Fruit fly (Drosophila melanogaster): ENCODE results near the gene danr.

Gene danr

dm6 chr3R:25176517-25176916 lies 38.6 kb downstream of the danr start (continued):
- TF ChIP-seq Hsf (GFP tag; optimal IDR thresholded peaks at IDR 0.05) (no peak), CG17361 (GFP tag; IDR thresholded peaks at IDR 0.05) (no peak), CG12659 (GFP tag; optimal IDR thresholded peaks at IDR 0.05) (no peak), CoRest (tag; optimal IDR thresholded peaks at IDR 0.05) (peak; percentile 7), az2 (GFP tag; optimal IDR thresholded peaks at IDR 0.05) (no peak), Xbp1 (GFP tag; optimal IDR thresholded peaks at IDR 0.05) (no peak), CG8388 (GFP tag; optimal IDR thresholded peaks at IDR 0.05) (no peak), Dip3 (GFP tag; optimal IDR thresholded peaks at IDR 0.05) (no peak), Xrp1 (GFP tag; IDR thresholded peaks at IDR 0.05) (peak; percentile 26; the same call in 1 of the 2 replicates), Side (GFP tag; optimal IDR thresholded peaks at IDR 0.05) (no peak), sens (GFP tag) (peak; percentile 51), pros (GFP tag; optimal IDR thresholded peaks at IDR 0.05) (no peak), Dll (GFP tag; IDR thresholded peaks at IDR 0.05; ENCODE audit: partially characterized antibody) (no peak), dysf (GFP tag; IDR thresholded peaks at IDR 0.05) (peak; percentile 37; the same call in 1 of the 3 replicates), onecut (GFP tag; IDR thresholded peaks at IDR 0.05) (no peak), fd3F (GFP tag; optimal IDR thresholded peaks at IDR 0.05) (no peak), bigmax (GFP tag; optimal IDR thresholded peaks at IDR 0.05) (no peak)

- TF ChIP-seq D19A (tag; optimal IDR thresholded peaks at IDR 0.05) (peak; percentile 67), Six4 (GFP tag; optimal IDR thresholded peaks at IDR 0.05) (no peak)
Observed at dm6 chr3R:25177429-25177828, 39.6 kb downstream of the danr start.

- TF ChIP-seq mld (GFP tag; IDR thresholded peaks at IDR 0.05; ENCODE audit: partially characterized antibody) (no peak), aop (GFP tag; IDR thresholded peaks at IDR 0.05) (0 out of 2 replicates have a peak, but pooled peaks have one; percentile 8), lilli (GFP tag; optimal IDR thresholded peaks at IDR 0.05) (peak; percentile 68), fd96Cb (tag; optimal IDR thresholded peaks at IDR 0.05) (peak; percentile 20), schlank (tag; optimal IDR thresholded peaks at IDR 0.05) (no peak), Nf-YC (tag; optimal IDR thresholded peaks at IDR 0.05) (no peak), tio (GFP tag; optimal IDR thresholded peaks at IDR 0.05) (peak; percentile 78), nmo (GFP tag; optimal IDR thresholded peaks at IDR 0.05) (peak; percentile 71), danr (GFP tag; IDR thresholded peaks at IDR 0.05) (peak; percentile 54; the same call in 1 of the 2 replicates), CG4854 (GFP tag; optimal IDR thresholded peaks at IDR 0.05) (no peak), MBD-R2 (GFP tag; IDR thresholded peaks at IDR 0.05) (no peak), CG7839 (tag; optimal IDR thresholded peaks at IDR 0.05) (peak; percentile 75), Hand (GFP tag; optimal IDR thresholded peaks at IDR 0.05) (no peak), B-H1 (GFP tag; IDR thresholded peaks at IDR 0.05) (no peak), dpn (GFP tag; optimal IDR thresholded peaks at IDR 0.05) (peak in 1 of 2 experiments; percentile 66), stwl (tag; optimal IDR thresholded peaks at IDR 0.05) (peak; percentile 9), CG8765 (GFP tag; IDR thresholded peaks at IDR 0.05) (peak; percentile 94), CG10431 (GFP tag; optimal IDR thresholded peaks at IDR 0.05) (no peak), kay (GFP tag; optimal IDR thresholded peaks at IDR 0.05) (no peak), seq (GFP tag; IDR thresholded peaks at IDR 0.05) (0 out of 2 replicates have a peak, but pooled peaks have one; percentile 16), rib (GFP tag; IDR thresholded peaks at IDR 0.05) (no peak), Usf (GFP tag; optimal IDR thresholded peaks at IDR 0.05) (peak; percentile 68), CG8089 (GFP tag; optimal IDR thresholded peaks at IDR 0.05) (peak; percentile 43), CG13123 (GFP tag; optimal IDR thresholded peaks at IDR 0.05) (no peak), disco-r (GFP tag; optimal IDR thresholded peaks at IDR 0.05) (no peak), wor (GFP tag; IDR thresholded peaks at IDR 0.05) (peak; percentile 35; the same call in 1 of the 2 replicates), Fer2 (tag; optimal IDR thresholded peaks at IDR 0.05) (no peak), pan (optimal IDR thresholded peaks at IDR 0.05) (no peak), pan (GFP tag; optimal IDR thresholded peaks at IDR 0.05 in 1 of 2, IDR thresholded peaks at IDR 0.05 in 1 of 2) (peak in 1 of 2 experiments; percentile 65), CG4820 (GFP tag; optimal IDR thresholded peaks at IDR 0.05) (peak; percentile 25), ranshi (GFP tag; IDR thresholded peaks at IDR 0.05) (peak; percentile 64; the same call in 1 of the 2 replicates)
Observed at dm6 chr3R:25178521-25178920, 40.6 kb downstream of the danr start.
